Fruit fly (Drosophila melanogaster) whole organism, prepupa: ENCODE measurements around the gene Mcad.

Experiments
- CG11294 ChIP-seq: fragments of 200-800 bp; sonication (Bioruptor generic); IDR thresholded peaks from 2 replicates; pipeline ENCODE4 v1.3.6; 2022; ENCODE audit warnings: missing biosample characterization, missing genetic modification characterization
- CG15336 ChIP-seq: fragments of 200-800 bp; sonication (Bioruptor generic); IDR thresholded peaks from 2 replicates; pipeline ENCODE4 v1.3.6; 2022; ENCODE audit warnings: missing biosample characterization, missing genetic modification characterization
- CG1621 ChIP-seq: fragments of 200-800 bp; sonication (Bioruptor generic); optimal IDR thresholded peaks from 3 replicates; lab custom pipeline; 2018; ENCODE audit warnings: missing biosample characterization, mild to moderate bottlenecking, missing genetic modification characterization
- CG16779 ChIP-seq: fragments of 200-800 bp; sonication (Bioruptor generic); optimal IDR thresholded peaks from 3 replicates; lab custom pipeline; 2017; ENCODE audit warnings: missing biosample characterization, mild to moderate bottlenecking, missing genetic modification characterization
- CG32006 ChIP-seq: fragments of 200-800 bp; sonication (Bioruptor generic); optimal IDR thresholded peaks from 3 replicates; lab custom pipeline; 2017; ENCODE audit warnings: missing biosample characterization, mild to moderate bottlenecking, missing genetic modification characterization
- CG34406 ChIP-seq: fragments of 200-800 bp; sonication (Bioruptor generic); optimal IDR thresholded peaks from 3 replicates; lab custom pipeline; 2016; ENCODE audit warnings: missing biosample characterization, missing genetic modification characterization
- CG3919 ChIP-seq: fragments of 200-800 bp; sonication (Bioruptor generic); optimal IDR thresholded peaks from 3 replicates; lab custom pipeline; 2016; ENCODE audit warnings: missing biosample characterization, missing genetic modification characterization
- CG6163 ChIP-seq: fragments of 200-800 bp; sonication (Bioruptor generic); IDR thresholded peaks from 3 replicates; pipeline ENCODE4 v1.3.6; 2022; ENCODE audit warnings: missing biosample characterization, missing genetic modification characterization
- CG6276 ChIP-seq: fragments of 200-800 bp; sonication (Bioruptor generic); optimal IDR thresholded peaks from 2 replicates; lab custom pipeline; 2017; ENCODE audit warnings: missing biosample characterization, mild to moderate bottlenecking, missing genetic modification characterization
- CG6808 ChIP-seq: fragments of 200-800 bp; sonication (Bioruptor generic); optimal IDR thresholded peaks from 3 replicates; lab custom pipeline; 2017; ENCODE audit warnings: missing biosample characterization, missing genetic modification characterization, mild to moderate bottlenecking, moderate library complexity, missing genetic modification reagents
- CG6854 ChIP-seq: fragments of 200-800 bp; sonication (Bioruptor generic); optimal IDR thresholded peaks from 2 replicates; lab custom pipeline; 2017; ENCODE audit warnings: missing biosample characterization, mild to moderate bottlenecking, missing genetic modification characterization
- CG7368 ChIP-seq: fragments of 200-800 bp; sonication (Bioruptor generic); optimal IDR thresholded peaks from 3 replicates; lab custom pipeline; 2016; ENCODE audit warnings: missing biosample characterization, missing genetic modification characterization
- CG8319 ChIP-seq: fragments of 200-800 bp; sonication (Bioruptor generic); optimal IDR thresholded peaks from 3 replicates; lab custom pipeline; 2016; ENCODE audit warnings: missing biosample characterization, missing genetic modification characterization
- CG9139 ChIP-seq: fragments of 200-800 bp; sonication (Bioruptor generic); optimal IDR thresholded peaks from 3 replicates; lab custom pipeline; 2017; ENCODE audit warnings: missing biosample characterization, mild to moderate bottlenecking, missing genetic modification characterization
- Eip75B ChIP-seq: fragments of 200-800 bp; sonication (Bioruptor generic); optimal IDR thresholded peaks from 3 replicates; lab custom pipeline; 2016; ENCODE audit warnings: missing biosample characterization, missing genetic modification characterization
- Eip78C ChIP-seq: fragments of 200-800 bp; sonication (Bioruptor generic); peaks from one replicate; lab custom pipeline; 2016; ENCODE audit warnings: missing biosample characterization, missing genetic modification characterization
- Eip93F ChIP-seq: fragments of 200-800 bp; sonication (Bioruptor generic); optimal IDR thresholded peaks from 2 replicates; lab custom pipeline; 2016; ENCODE audit warnings: missing biosample characterization, mild to moderate bottlenecking, missing genetic modification characterization
- Ets96B ChIP-seq: fragments of 200-800 bp; optimal IDR thresholded peaks from 2 replicates; lab custom pipeline; 2019; ENCODE audit warnings: missing biosample characterization, mild to moderate bottlenecking, missing genetic modification characterization, moderate library complexity
- Hr39 ChIP-seq: fragments of 200-800 bp; sonication (Bioruptor generic); optimal IDR thresholded peaks from 2 replicates; lab custom pipeline; 2016; ENCODE audit warnings: missing biosample characterization, missing genetic modification characterization
- Hr4 ChIP-seq: fragments of 200-800 bp; sonication (Bioruptor generic); optimal IDR thresholded peaks from 3 replicates; lab custom pipeline; 2016; ENCODE audit warnings: missing biosample characterization, missing genetic modification characterization
- Met ChIP-seq: fragments of 200-800 bp; sonication (Bioruptor generic); optimal IDR thresholded peaks from 3 replicates; lab custom pipeline; 2016; ENCODE audit warnings: missing biosample characterization, missing genetic modification characterization
- OdsH ChIP-seq: fragments of 200-800 bp; sonication (Bioruptor generic); optimal IDR thresholded peaks from 3 replicates; lab custom pipeline; 2016; ENCODE audit warnings: missing biosample characterization, missing genetic modification characterization
- Sox102F ChIP-seq: fragments of 200-800 bp; sonication (Bioruptor generic); optimal IDR thresholded peaks from 2 replicates; lab custom pipeline; 2016; ENCODE audit warnings: missing biosample characterization, mild to moderate bottlenecking, missing genetic modification characterization
- Sox14 ChIP-seq: fragments of 200-800 bp; sonication (Bioruptor generic); optimal IDR thresholded peaks from 3 replicates; lab custom pipeline; 2016; ENCODE audit warnings: missing biosample characterization, missing genetic modification characterization
- Sox15 ChIP-seq: fragments of 200-800 bp; sonication (Bioruptor generic); optimal IDR thresholded peaks from 3 replicates; lab custom pipeline; 2016; ENCODE audit warnings: missing biosample characterization, missing genetic modification characterization
- achi ChIP-seq: fragments of 200-800 bp; sonication (Bioruptor generic); optimal IDR thresholded peaks from 3 replicates; lab custom pipeline; 2016; ENCODE audit warnings: missing biosample characterization, missing genetic modification characterization
- acj6 ChIP-seq: fragments of 200-800 bp; sonication (Bioruptor generic); optimal IDR thresholded peaks from 3 replicates; lab custom pipeline; 2016; ENCODE audit warnings: missing biosample characterization, missing genetic modification characterization
- cyc ChIP-seq: fragments of 200-800 bp; sonication (Bioruptor generic); optimal IDR thresholded peaks from 3 replicates; lab custom pipeline; 2016; ENCODE audit warnings: missing biosample characterization, missing genetic modification characterization
- dac ChIP-seq: fragments of 200-800 bp; sonication (Bioruptor generic); optimal IDR thresholded peaks from 2 replicates; lab custom pipeline; 2017; ENCODE audit warnings: missing biosample characterization, mild to moderate bottlenecking, missing genetic modification characterization
- dsx ChIP-seq: fragments of 200-800 bp; optimal IDR thresholded peaks from 3 replicates; lab custom pipeline; 2019; ENCODE audit warnings: missing biosample characterization, mild to moderate bottlenecking, missing genetic modification characterization, moderate library complexity; ENCODE audit not compliant: poor library complexity, severe bottlenecking
- eg ChIP-seq: fragments of 200-800 bp; sonication (Bioruptor generic); IDR thresholded peaks from 3 replicates; pipeline ENCODE4 v1.3.6; 2022; ENCODE audit warnings: missing biosample characterization, missing genetic modification characterization
- esn ChIP-seq: fragments of 200-800 bp; sonication (Bioruptor generic); optimal IDR thresholded peaks from 2 replicates; lab custom pipeline; 2016; ENCODE audit warnings: missing biosample characterization, mild to moderate bottlenecking, missing genetic modification characterization, moderate library complexity
- fkh ChIP-seq: fragments of 200-800 bp; sonication (Bioruptor generic); optimal IDR thresholded peaks from 3 replicates; lab custom pipeline; 2017; ENCODE audit warnings: missing biosample characterization, mild to moderate bottlenecking, missing genetic modification characterization, moderate library complexity
- net ChIP-seq: fragments of 200-800 bp; sonication (Bioruptor generic); optimal IDR thresholded peaks from 3 replicates; lab custom pipeline; 2016; ENCODE audit warnings: missing biosample characterization, missing genetic modification characterization
- spab ChIP-seq: fragments of 200-800 bp; sonication (Bioruptor generic); optimal IDR thresholded peaks from 2 replicates; lab custom pipeline; 2017; ENCODE audit warnings: missing biosample characterization, mild to moderate bottlenecking, missing genetic modification characterization, missing genetic modification reagents
- ss ChIP-seq, 2 experiments: fragments of 200-800 bp; sonication (Bioruptor generic); optimal IDR thresholded peaks; 2 replicates in 1 of 2; 3 replicates in 1 of 2; lab custom pipeline; 2017 to 2018; ENCODE audit warnings: mild to moderate bottlenecking in 2 of 2, missing biosample characterization in 2 of 2, missing genetic modification characterization in 2 of 2, moderate library complexity in 1 of 2
- topi ChIP-seq: fragments of 200-800 bp; sonication (Bioruptor generic); optimal IDR thresholded peaks from 3 replicates; lab custom pipeline; 2016; ENCODE audit warnings: missing biosample characterization, missing genetic modification characterization
- vri ChIP-seq: fragments of 200-800 bp; sonication (Bioruptor generic); optimal IDR thresholded peaks from 3 replicates; lab custom pipeline; 2016; ENCODE audit warnings: missing biosample characterization, mild to moderate bottlenecking, missing genetic modification characterization

Mcad gene

dm6 chr3L:7718561-7719417 is at the start of gene Mcad (continued):
- TF ChIP-seq CG6163 (GFP tag; lab: Robert Waterston, UW) (peak; percentile 89), vri (GFP tag; lab: Kevin White, UChicago) (peak; percentile 94), OdsH (peak; percentile 98), Eip78C (GFP tag; lab: Kevin White, UChicago) (peak; percentile 100), CG6808 (GFP tag; lab: Kevin White, UChicago) (peak; percentile 92), esn (GFP tag; lab: Kevin White, UChicago) (peak; percentile 98), topi (peak; percentile 95), Met (GFP tag; lab: Kevin White, UChicago) (peak; percentile 96), cyc (GFP tag; lab: Kevin White, UChicago) (peak; percentile 92), Hr39 (GFP tag; lab: Kevin White, UChicago) (peak; percentile 91)

DNA sequence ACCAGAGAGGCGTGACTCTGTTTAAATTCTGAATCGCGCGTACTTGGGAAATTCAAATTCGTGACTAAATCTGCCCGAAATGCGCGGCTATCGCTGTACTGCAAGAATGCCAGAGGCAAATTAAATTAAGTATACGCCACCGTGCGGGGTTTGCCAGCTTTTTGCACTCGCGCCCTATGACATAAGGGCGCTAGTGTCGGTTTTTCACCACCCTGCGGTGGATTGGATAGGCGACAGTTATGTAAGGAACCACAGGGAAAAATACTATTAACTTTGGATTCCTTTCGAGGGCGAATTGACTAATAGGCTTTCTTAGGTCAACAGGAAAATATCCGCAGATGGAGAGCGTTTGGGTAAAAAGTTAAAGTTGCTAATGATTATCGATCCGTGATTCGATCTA is 23.6 kb upstream of the Mcad start, which contains the start of gene CG44195:
TSS of gene CG44195 (minus strand) at position 101 of the 400 bp plus-strand sequence.
- TF ChIP-seq CG7368 (no peak), Sox14 (GFP tag; lab: Kevin White, UChicago) (no peak)

DNA sequence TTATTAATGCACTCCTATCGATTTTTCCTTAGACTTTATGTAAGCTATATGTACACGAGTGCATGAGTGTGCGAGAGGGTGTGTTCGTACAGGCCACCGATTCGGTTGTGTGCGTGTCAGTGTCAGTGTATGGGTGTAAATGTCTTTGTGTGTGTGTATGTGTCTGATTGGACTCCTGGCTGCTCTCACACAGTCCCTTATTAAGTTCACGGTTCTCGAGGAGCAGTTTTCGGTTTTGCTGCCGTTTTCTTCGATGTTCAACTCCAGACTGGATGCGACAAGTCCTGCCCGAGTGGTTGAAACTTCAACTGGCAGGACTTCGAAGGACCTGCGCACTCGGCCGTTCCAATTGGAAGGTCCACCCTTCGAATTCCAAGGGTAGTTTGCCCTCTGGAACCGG is 5.8 kb upstream of the Mcad start:
- TF ChIP-seq CG3919 (GFP tag; lab: Kevin White, UChicago) (no peak), acj6 (GFP tag; lab: Kevin White, UChicago) (no peak), CG8319 (GFP tag; lab: Kevin White, UChicago) (no peak), CG32006 (GFP tag; lab: Kevin White, UChicago) (no peak), dac (no peak), achi (GFP tag; lab: Kevin White, UChicago) (no peak)

DNA sequence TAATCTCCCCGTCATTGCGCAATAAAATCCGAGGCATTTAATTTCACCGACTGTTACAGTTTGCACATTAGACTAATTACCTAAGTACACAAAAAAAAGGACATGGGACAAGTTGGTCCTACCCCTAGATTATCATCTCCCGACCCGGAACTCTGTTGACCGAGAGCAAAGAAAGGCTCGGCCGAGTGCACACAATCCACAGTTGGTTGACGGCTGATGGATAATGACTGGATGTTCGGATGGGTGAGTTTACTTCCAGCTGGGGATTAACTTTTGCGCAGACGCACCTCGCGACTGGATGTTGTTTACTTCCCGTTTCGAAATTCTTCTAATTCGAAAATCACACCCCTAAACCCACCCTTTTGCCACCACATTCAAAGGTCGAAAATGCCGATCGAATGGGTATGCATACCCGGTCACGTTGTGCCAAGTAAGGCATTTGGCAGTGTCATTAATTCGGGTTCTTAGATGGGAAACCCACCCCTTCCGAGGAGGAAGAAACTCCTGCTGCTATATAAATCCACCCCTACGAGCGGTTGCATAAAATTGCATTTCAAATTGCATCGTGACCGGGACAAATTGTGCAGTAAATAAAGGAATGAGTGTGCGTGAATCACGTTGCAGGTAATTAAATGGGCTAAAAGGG is 4.7 kb upstream of the Mcad start:
- peak in 1 of 2 experiments; percentile 19 for TF ChIP-seq ss (GFP tag; optimal IDR thresholded peaks at IDR 0.05; lab: Kevin White, UChicago)
- TF ChIP-seq Sox15 (GFP tag; lab: Kevin White, UChicago), result no peak
- TF ChIP-seq fkh (GFP tag; lab: Kevin White, UChicago), result peak; percentile 26

DNA sequence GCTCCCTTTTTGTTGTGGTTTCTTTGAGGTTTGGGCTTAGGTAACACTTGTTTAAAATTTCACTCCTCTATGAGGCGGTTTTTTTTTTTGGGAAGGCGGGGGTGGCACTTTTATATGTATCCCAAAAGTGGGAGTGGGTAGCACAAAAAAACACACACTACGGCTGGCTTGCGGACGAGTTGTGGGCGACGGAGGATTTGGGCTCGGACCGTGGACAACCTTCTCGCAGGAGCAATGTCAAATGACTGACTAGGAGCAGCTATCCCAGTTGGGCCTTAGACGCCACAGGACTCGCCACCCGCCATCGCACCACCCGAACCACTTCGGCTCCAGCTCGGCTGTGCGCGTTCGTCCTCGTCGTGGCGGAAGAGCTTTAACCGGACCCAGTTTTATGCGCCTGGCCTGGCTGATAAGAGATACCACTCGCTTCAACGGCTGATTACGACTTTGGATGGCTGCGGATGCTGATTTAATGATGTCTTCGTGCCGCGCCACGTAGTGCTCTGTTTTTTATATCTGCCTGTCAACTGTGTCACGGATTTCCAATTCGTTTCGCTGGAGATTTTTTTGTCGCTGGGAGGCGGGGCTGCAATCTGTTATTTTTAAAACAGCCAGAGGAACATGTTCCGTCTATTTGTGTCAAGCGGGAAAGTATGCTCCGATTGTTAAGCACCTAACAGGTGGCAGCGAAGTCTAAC is 1.1 kb upstream of the Mcad start, which contains the start of gene Ank2:
TSS of gene Ank2 (minus strand) at position 533 of the 698 bp plus-strand sequence.
- TF ChIP-seq eg (GFP tag; lab: Robert Waterston, UW), result 0 out of 3 replicates have a peak, but pooled peaks have one; percentile 11
- no peak for TF ChIP-seq CG1621
- TF ChIP-seq CG15336 (GFP tag; lab: Robert Waterston, UW), result no peak; the same call in 1 of the 2 replicates

DNA sequence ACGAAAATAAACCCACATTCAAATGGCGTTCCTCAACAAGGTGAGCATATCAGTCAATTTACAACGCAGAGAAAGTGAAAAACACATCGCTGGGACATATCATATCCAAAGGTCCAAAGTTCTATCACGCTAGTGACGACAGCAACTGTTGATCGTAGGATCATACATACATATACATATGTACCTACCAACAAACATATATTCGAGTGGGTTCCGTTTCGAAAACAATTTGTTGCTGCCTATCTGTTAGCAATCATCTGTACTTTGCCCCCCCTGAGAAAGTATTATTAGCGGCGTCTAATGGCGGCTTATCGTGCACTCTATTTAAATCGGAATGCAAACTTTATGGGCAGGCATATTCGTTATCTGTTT is 254 bp downstream of the Mcad start:
- no peak for TF ChIP-seq CG6854 (GFP tag; lab: Kevin White, UChicago)
- TF ChIP-seq CG32006 (GFP tag; lab: Kevin White, UChicago), result no peak
- TF ChIP-seq CG15336 (GFP tag; lab: Robert Waterston, UW), result 0 out of 2 replicates have a peak, but pooled peaks have one; percentile 5
- no peak for TF ChIP-seq net (GFP tag; lab: Kevin White, UChicago)
- peak; percentile 3 to 60 for TF ChIP-seq ss (GFP tag; optimal IDR thresholded peaks at IDR 0.05; lab: Kevin White, UChicago)
- TF ChIP-seq esn (GFP tag; lab: Kevin White, UChicago), result no peak
- TF ChIP-seq CG6276 (GFP tag; lab: Kevin White, UChicago), result peak; percentile 10
- TF ChIP-seq Ets96B (tag; lab: Kevin White, UChicago), result no peak
- no peak for TF ChIP-seq Sox102F (GFP tag; lab: Kevin White, UChicago)
- no peak for TF ChIP-seq dac
- no peak for TF ChIP-seq Eip93F (GFP tag; lab: Kevin White, UChicago)
- no peak for TF ChIP-seq dsx (GFP tag; lab: Kevin White, UChicago)
- no peak for TF ChIP-seq CG16779 (tag; lab: Kevin White, UChicago)
- TF ChIP-seq CG34406 (GFP tag; lab: Kevin White, UChicago), result no peak
- no peak for TF ChIP-seq CG11294
- peak; percentile 38 for TF ChIP-seq CG9139 (GFP tag; lab: Kevin White, UChicago)
- no peak for TF ChIP-seq Eip78C (GFP tag; lab: Kevin White, UChicago)
- no peak for TF ChIP-seq Hr4 (GFP tag; lab: Kevin White, UChicago)
- TF ChIP-seq spab (GFP tag; lab: Kevin White, UChicago), result no peak
- TF ChIP-seq Eip75B (GFP tag; lab: Kevin White, UChicago), result no peak
